Worm (Caenorhabditis elegans) whole organism, late embryonic: Measurements from ENCODE around the gene orc-5.

Experiments
- K02D7.2 ChIP-seq: sonication (generic microtip); optimal IDR thresholded peaks from 2 replicates; lab custom pipeline; 2017; ENCODE audit warnings: mild to moderate bottlenecking, missing genetic modification characterization, missing compliant biosample characterization
- Y22D7AL.16 ChIP-seq: sonication (generic microtip); optimal IDR thresholded peaks from 2 replicates; lab custom pipeline; 2016; ENCODE audit warnings: missing genetic modification characterization, missing compliant biosample characterization
- ahr-1 ChIP-seq: sonication (generic microtip); optimal IDR thresholded peaks from 2 replicates; lab custom pipeline; 2016; ENCODE audit warnings: missing genetic modification characterization, missing compliant biosample characterization
- ceh-14 ChIP-seq: sonication (generic microtip); optimal IDR thresholded peaks from 2 replicates; lab custom pipeline; 2016; ENCODE audit warnings: missing genotype, missing genetic modification characterization, missing compliant biosample characterization
- ceh-18 ChIP-seq: sonication (generic microtip); optimal IDR thresholded peaks from 2 replicates; lab custom pipeline; 2016; ENCODE audit warnings: missing genetic modification characterization, missing compliant biosample characterization
- ceh-24 ChIP-seq: sonication (generic microtip); optimal IDR thresholded peaks from 2 replicates; lab custom pipeline; 2016; ENCODE audit warnings: mild to moderate bottlenecking, missing genetic modification characterization, missing compliant biosample characterization
- ceh-31 ChIP-seq: sonication (generic microtip); optimal IDR thresholded peaks from 2 replicates; lab custom pipeline; 2016; ENCODE audit warnings: missing genetic modification characterization, missing compliant biosample characterization
- ceh-34 ChIP-seq: sonication (generic microtip); optimal IDR thresholded peaks from 2 replicates; lab custom pipeline; 2016; ENCODE audit warnings: mild to moderate bottlenecking, missing genetic modification characterization, missing compliant biosample characterization
- ceh-48 ChIP-seq: sonication (generic microtip); optimal IDR thresholded peaks from 2 replicates; lab custom pipeline; 2016; ENCODE audit warnings: missing genetic modification characterization, inconsistent platforms, missing compliant biosample characterization
- ceh-9 ChIP-seq: sonication (generic microtip); optimal IDR thresholded peaks from 2 replicates; lab custom pipeline; 2016; ENCODE audit warnings: mild to moderate bottlenecking, missing genetic modification characterization, inconsistent platforms, missing compliant biosample characterization
- dmd-4 ChIP-seq: sonication (generic microtip); optimal IDR thresholded peaks from 2 replicates; lab custom pipeline; 2016; ENCODE audit warnings: borderline replicate concordance, missing genetic modification characterization, missing compliant biosample characterization
- dve-1 ChIP-seq: sonication (generic microtip); optimal IDR thresholded peaks from 2 replicates; lab custom pipeline; 2017; ENCODE audit warnings: antibody characterized with exemption, mild to moderate bottlenecking, missing genetic modification characterization, missing compliant biosample characterization
- elt-2 ChIP-seq: sonication (generic microtip); optimal IDR thresholded peaks from 2 replicates; lab custom pipeline; 2016; ENCODE audit warnings: missing genetic modification reagents, missing genetic modification characterization, missing compliant biosample characterization
- fax-1 ChIP-seq: sonication (generic microtip); optimal IDR thresholded peaks from 2 replicates; lab custom pipeline; 2016; ENCODE audit warnings: missing genotype, missing genetic modification characterization, missing compliant biosample characterization
- fkh-6 ChIP-seq: sonication (generic microtip); optimal IDR thresholded peaks from 2 replicates; lab custom pipeline; 2016; ENCODE audit warnings: missing genetic modification characterization, missing compliant biosample characterization
- hlh-15 ChIP-seq: sonication (generic microtip); optimal IDR thresholded peaks from 2 replicates; lab custom pipeline; 2016; ENCODE audit warnings: missing genetic modification characterization, missing compliant biosample characterization
- hlh-30 ChIP-seq: sonication (generic microtip); optimal IDR thresholded peaks from 2 replicates; lab custom pipeline; 2017; ENCODE audit warnings: antibody characterized with exemption, missing genetic modification characterization, missing compliant biosample characterization; ENCODE audit not compliant: insufficient read depth
- hlh-6 ChIP-seq: sonication (generic microtip); optimal IDR thresholded peaks from 2 replicates; lab custom pipeline; 2016; ENCODE audit warnings: missing genotype, missing genetic modification characterization, missing compliant biosample characterization
- hlh-8 ChIP-seq: sonication (generic microtip); optimal IDR thresholded peaks from 2 replicates; lab custom pipeline; 2016; ENCODE audit warnings: missing genotype, missing genetic modification characterization, missing compliant biosample characterization
- lim-6 ChIP-seq: sonication (generic microtip); optimal IDR thresholded peaks from 2 replicates; lab custom pipeline; 2016; ENCODE audit warnings: missing genetic modification characterization, missing compliant biosample characterization
- mec-3 ChIP-seq: sonication (generic microtip); optimal IDR thresholded peaks from 2 replicates; lab custom pipeline; 2016; ENCODE audit warnings: borderline replicate concordance, missing genetic modification characterization, missing compliant biosample characterization
- nfya-1 ChIP-seq: sonication (generic microtip); optimal IDR thresholded peaks from 2 replicates; lab custom pipeline; 2017; ENCODE audit warnings: missing genetic modification characterization, mild to moderate bottlenecking, missing compliant biosample characterization, antibody characterized with exemption, moderate library complexity
- nhr-232 ChIP-seq: sonication (generic microtip); optimal IDR thresholded peaks from 2 replicates; lab custom pipeline; 2016; ENCODE audit warnings: missing genetic modification characterization, missing compliant biosample characterization
- npax-4 ChIP-seq: sonication (generic microtip); optimal IDR thresholded peaks from 2 replicates; lab custom pipeline; 2016; ENCODE audit warnings: missing genetic modification characterization, missing compliant biosample characterization
- odd-2 ChIP-seq: sonication (generic microtip); optimal IDR thresholded peaks from 2 replicates; lab custom pipeline; 2017; ENCODE audit warnings: antibody characterized with exemption, mild to moderate bottlenecking, missing genetic modification characterization, missing compliant biosample characterization
- pag-3 ChIP-seq: sonication (generic microtip); optimal IDR thresholded peaks from 2 replicates; lab custom pipeline; 2016; ENCODE audit warnings: missing compliant biosample characterization, missing genetic modification characterization, borderline replicate concordance
- pat-9 ChIP-seq: fragments of 200-800 bp; sonication (Bioruptor generic); optimal IDR thresholded peaks from 2 replicates; lab custom pipeline; 2018; ENCODE audit warnings: mild to moderate bottlenecking, missing genetic modification characterization, moderate library complexity, missing compliant biosample characterization
- pha-4 ChIP-seq: fragments of 150-350 bp; optimal IDR thresholded peaks from 2 replicates; lab custom pipeline; 2018; ENCODE audit warnings: missing biosample characterization, missing genetic modification reagents, missing genetic modification characterization
- pros-1 ChIP-seq: fragments of 150-350 bp; optimal IDR thresholded peaks from 2 replicates; lab custom pipeline; 2014; ENCODE audit warnings: missing biosample characterization, missing genetic modification reagents, missing genetic modification characterization
- ref-2 ChIP-seq: sonication (generic microtip); optimal IDR thresholded peaks from 2 replicates; lab custom pipeline; 2016; ENCODE audit warnings: missing genetic modification characterization, missing compliant biosample characterization
- rnt-1 ChIP-seq: sonication (generic microtip); optimal IDR thresholded peaks from 2 replicates; lab custom pipeline; 2016; ENCODE audit warnings: missing genetic modification characterization, missing compliant biosample characterization
- sox-2 ChIP-seq: fragments of 200-800 bp; sonication (Bioruptor generic); IDR thresholded peaks from 2 replicates; pipeline ENCODE4 v1.3.6; 2022; ENCODE audit warnings: missing genetic modification reagents, missing genetic modification characterization, missing compliant biosample characterization
- tbx-2 ChIP-seq: sonication (generic microtip); optimal IDR thresholded peaks from 2 replicates; lab custom pipeline; 2016; ENCODE audit warnings: missing genetic modification characterization, missing compliant biosample characterization
- ttx-3 ChIP-seq: sonication (generic microtip); optimal IDR thresholded peaks from 2 replicates; lab custom pipeline; 2016; ENCODE audit warnings: missing genetic modification reagents, missing genetic modification characterization, missing compliant biosample characterization
- unc-3 ChIP-seq, 2 experiments: fragments of 200-800 bp in 1 of 2; sonication (Bioruptor generic) in 1 of 2; sonication (generic microtip) in 1 of 2; conservative IDR thresholded peaks in 1 of 2; optimal IDR thresholded peaks in 1 of 2; 2 replicates each; pipeline versions ENCODE4 v1.3.6 to Lab custom; 2016 to 2022; ENCODE audit warnings: missing compliant biosample characterization in 2 of 2, missing genetic modification characterization in 2 of 2, missing genetic modification reagents in 1 of 2
- unc-42 ChIP-seq: sonication (generic microtip); optimal IDR thresholded peaks from 2 replicates; lab custom pipeline; 2016; ENCODE audit warnings: missing genotype, missing genetic modification characterization, missing compliant biosample characterization
- unc-55 ChIP-seq: sonication (generic microtip); optimal IDR thresholded peaks from 2 replicates; lab custom pipeline; 2017; ENCODE audit warnings: missing biosample characterization, missing genetic modification reagents, missing genetic modification characterization
- unc-86 ChIP-seq: sonication (generic microtip); optimal IDR thresholded peaks from 2 replicates; lab custom pipeline; 2016; ENCODE audit warnings: missing genetic modification characterization, missing compliant biosample characterization
- ztf-16 ChIP-seq: sonication (generic microtip); optimal IDR thresholded peaks from 2 replicates; lab custom pipeline; 2017; ENCODE audit warnings: missing genetic modification characterization, missing compliant biosample characterization

The orc-5 gene

DNA sequence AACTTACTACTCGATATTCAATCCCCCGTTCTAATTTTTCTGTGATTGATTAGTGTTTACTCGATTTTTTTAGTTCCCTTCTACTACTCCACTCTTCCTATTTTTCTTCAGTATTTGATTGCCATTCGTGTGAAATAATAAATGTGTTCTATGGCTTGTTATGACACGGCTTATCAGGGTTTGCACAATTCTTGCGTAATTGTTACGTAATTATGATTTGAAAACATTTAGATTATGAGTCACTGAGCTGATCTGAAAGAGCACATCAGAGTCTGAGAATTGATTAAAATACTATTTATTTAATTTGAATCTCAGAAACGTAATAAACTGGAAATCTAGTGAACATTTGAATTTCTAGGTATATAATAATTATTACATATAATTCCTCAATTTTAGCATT lies 43.2 kb upstream of the orc-5 start:
- TF ChIP-seq ceh-9 (tag; lab: Kevin White, UChicago), result no peak
- no peak for TF ChIP-seq K02D7.2 (tag; lab: Kevin White, UChicago)
- peak; percentile 89 for TF ChIP-seq elt-2 (tag; lab: Kevin White, UChicago)
- no peak for TF ChIP-seq hlh-30 (tag; lab: Kevin White, UChicago)
- TF ChIP-seq nfya-1 (tag; lab: Kevin White, UChicago), result no peak
- no peak for TF ChIP-seq sox-2 (GFP tag; lab: Robert Waterston, UW)
- TF ChIP-seq, all 69 proteins: peak for 1

DNA sequence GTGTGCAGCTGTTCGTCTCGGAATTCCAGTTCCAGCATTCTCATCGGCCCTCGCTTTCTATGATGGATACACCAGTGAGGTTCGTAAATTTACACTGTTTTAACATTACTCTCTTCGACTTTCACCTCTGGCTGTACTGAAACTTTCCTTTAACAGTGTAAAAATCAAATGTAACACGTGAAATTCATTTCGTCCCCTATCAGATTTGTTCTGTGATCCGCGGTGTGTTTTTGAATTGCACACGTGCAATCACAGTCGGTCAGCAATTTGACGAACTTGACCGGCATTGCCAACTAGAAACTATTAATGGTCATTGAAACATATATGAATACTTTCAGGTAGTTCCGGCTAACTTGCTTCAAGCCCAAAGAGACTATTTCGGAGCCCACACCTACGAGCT lies 42.7 kb upstream of the orc-5 start:
- no peak for TF ChIP-seq npax-4 (tag; lab: Kevin White, UChicago)
- no peak for TF ChIP-seq lim-6 (tag; lab: Kevin White, UChicago)
- TF ChIP-seq fkh-6 (tag; lab: Kevin White, UChicago), result no peak
- TF ChIP-seq unc-86 (tag; lab: Kevin White, UChicago), result no peak
- TF ChIP-seq, all 69 proteins: peak for 0

DNA sequence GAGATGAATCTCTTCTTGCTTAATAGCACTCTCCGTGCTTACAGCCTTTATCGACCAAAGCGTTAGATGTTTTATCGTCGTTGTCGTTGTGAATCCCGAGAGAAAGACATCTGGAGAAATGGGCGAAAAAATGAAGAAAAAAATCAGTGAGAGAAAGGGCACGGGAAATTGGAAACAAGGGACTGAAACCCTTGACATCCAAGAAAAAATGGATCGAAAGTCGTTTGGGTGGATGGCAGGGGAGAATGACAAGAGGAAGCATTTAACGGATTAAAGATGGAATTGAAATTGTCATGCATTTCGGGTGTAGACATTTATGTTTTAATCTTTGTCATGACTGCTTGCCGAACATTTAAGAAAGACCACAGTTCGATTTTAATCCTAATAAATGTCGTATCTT lies 39.4 kb upstream of the orc-5 start, which contains the start of gene inpp-1:
Gene inpp-1, minus strand, starts transcription at position 101 of the 400 bp plus-strand sequence.
- TF ChIP-seq mec-3, result no peak
- TF ChIP-seq unc-55 (GFP tag; lab: Kevin White, UChicago), result no peak
- TF ChIP-seq Y22D7AL.16 (tag; lab: Kevin White, UChicago), result no peak
- TF ChIP-seq fax-1 (tag; lab: Kevin White, UChicago), result no peak
- TF ChIP-seq nfya-1 (tag; lab: Kevin White, UChicago), result no peak
- no peak for TF ChIP-seq hlh-30 (tag; lab: Kevin White, UChicago)
- TF ChIP-seq nhr-232 (tag; lab: Kevin White, UChicago), result no peak
- TF ChIP-seq tbx-2 (tag; lab: Kevin White, UChicago), result no peak
- no peak for TF ChIP-seq hlh-8
- TF ChIP-seq pha-4, result no peak
- TF ChIP-seq ztf-16 (tag; lab: Kevin White, UChicago), result no peak
- TF ChIP-seq ceh-18, result no peak
- TF ChIP-seq dve-1, result no peak
- TF ChIP-seq unc-42 (tag; lab: Kevin White, UChicago), result no peak
- TF ChIP-seq rnt-1 (tag; lab: Kevin White, UChicago), result no peak
- TF ChIP-seq ceh-24 (tag; lab: Kevin White, UChicago), result no peak
- TF ChIP-seq pat-9 (tag; lab: Kevin White, UChicago), result no peak
- TF ChIP-seq ceh-31 (tag; lab: Kevin White, UChicago), result no peak
- no peak for TF ChIP-seq ceh-34 (tag; lab: Kevin White, UChicago)
- TF ChIP-seq sox-2 (GFP tag; lab: Robert Waterston, UW), result no peak
- TF ChIP-seq, all 69 proteins: peak for 0

DNA sequence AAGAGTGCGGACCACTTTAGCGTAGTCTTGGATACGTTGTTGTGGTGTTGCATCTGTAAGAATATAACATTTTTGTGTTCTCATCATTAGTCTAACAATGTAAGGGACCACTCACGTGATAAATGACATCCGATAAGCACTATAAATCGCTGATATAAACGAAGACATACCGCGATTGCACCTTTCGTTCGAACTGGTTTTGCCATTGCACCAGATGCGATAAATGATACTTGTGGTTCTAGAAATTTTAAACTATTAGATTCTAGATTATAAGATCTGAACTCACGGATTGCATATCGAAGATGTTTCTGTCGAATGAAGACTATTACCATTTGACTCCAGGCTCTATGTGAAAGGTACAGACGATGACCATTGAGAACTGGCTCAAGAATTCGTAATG lies 36.9 kb upstream of the orc-5 start:
- TF ChIP-seq nhr-232 (tag; lab: Kevin White, UChicago) (no peak), hlh-8 (no peak), nfya-1 (tag; lab: Kevin White, UChicago) (no peak), unc-3 (GFP tag; conservative IDR thresholded peaks at IDR 0.05; lab: Robert Waterston, UW) (no peak), unc-3 (tag; optimal IDR thresholded peaks at IDR 0.05; lab: Kevin White, UChicago) (no peak), mec-3 (no peak), ref-2 (tag; lab: Kevin White, UChicago) (no peak), odd-2 (tag; lab: Kevin White, UChicago) (no peak), pag-3 (no peak)
- TF ChIP-seq, all 69 proteins: peak for 0

DNA sequence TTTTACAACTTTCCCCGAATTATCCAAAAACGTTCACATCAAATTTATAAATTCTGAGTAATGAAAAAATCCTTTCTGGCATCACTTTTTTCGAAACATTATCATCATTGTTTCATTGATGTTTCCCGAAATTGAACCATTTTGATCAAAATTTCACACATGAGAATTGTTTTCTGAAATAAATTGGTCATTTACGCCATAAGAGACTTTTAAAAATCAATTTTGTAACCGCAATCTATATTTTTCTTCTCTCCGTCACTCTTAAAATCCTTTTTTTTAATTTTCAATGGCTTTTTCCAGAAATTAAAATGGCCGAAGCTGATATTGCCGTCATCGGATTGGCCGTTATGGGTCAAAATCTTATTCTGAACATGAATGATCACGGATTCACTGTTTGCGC lies 35.0 kb upstream of the orc-5 start, which contains the start of gene T25B9.9:
Gene T25B9.9, plus strand, starts transcription at position 301 of the 400 bp plus-strand sequence.
- no peak for TF ChIP-seq ttx-3
- no peak for TF ChIP-seq ceh-31 (tag; lab: Kevin White, UChicago)
- no peak for TF ChIP-seq fkh-6 (tag; lab: Kevin White, UChicago)
- TF ChIP-seq ahr-1, result no peak
- TF ChIP-seq ceh-14 (tag; lab: Kevin White, UChicago), result no peak
- TF ChIP-seq pros-1 (tag; lab: Kevin White, UChicago), result no peak
- no peak for TF ChIP-seq nfya-1 (tag; lab: Kevin White, UChicago)
- no peak for TF ChIP-seq rnt-1 (tag; lab: Kevin White, UChicago)
- TF ChIP-seq dmd-4, result no peak
- TF ChIP-seq hlh-15 (tag; lab: Kevin White, UChicago), result no peak
- no peak for TF ChIP-seq Y22D7AL.16 (tag; lab: Kevin White, UChicago)
- TF ChIP-seq hlh-6 (tag; lab: Kevin White, UChicago), result no peak
- TF ChIP-seq ceh-48 (tag; lab: Kevin White, UChicago), result no peak
